Fruit fly (Drosophila melanogaster) whole organism, embryonic: ENCODE measurements around the gene Rbp4.

Source experiments
- Atf-2 ChIP-seq: fragments of 200-800 bp; sonication (Bioruptor generic); optimal IDR thresholded peaks from 2 replicates; lab custom pipeline; 2016; ENCODE audit warnings: missing biosample characterization, missing genetic modification characterization
- CG10321 ChIP-seq: fragments of 200-800 bp; sonication (Bioruptor generic); IDR thresholded peaks from 2 replicates; pipeline ENCODE4 v1.3.6; 2022; ENCODE audit warnings: missing biosample characterization, missing genetic modification characterization
- CG12236 ChIP-seq: fragments of 200-800 bp; sonication (Bioruptor generic); optimal IDR thresholded peaks from 2 replicates; lab custom pipeline; 2016; ENCODE audit warnings: missing biosample characterization, missing genetic modification characterization
- CG13775 ChIP-seq: fragments of 200-800 bp; sonication (Bioruptor generic); optimal IDR thresholded peaks from 3 replicates; lab custom pipeline; 2017; ENCODE audit warnings: missing biosample characterization, mild to moderate bottlenecking, missing genetic modification characterization
- CG15601 ChIP-seq: fragments of 200-800 bp; sonication (Bioruptor generic); optimal IDR thresholded peaks from 3 replicates; lab custom pipeline; 2019; ENCODE audit warnings: missing biosample characterization, mild to moderate bottlenecking, missing genetic modification characterization, moderate library complexity
- CG16779 ChIP-seq: fragments of 200-800 bp; sonication (Bioruptor generic); IDR thresholded peaks from 2 replicates; pipeline ENCODE4 v1.3.6; 2022; ENCODE audit warnings: missing biosample characterization, missing genetic modification characterization
- CG17912 ChIP-seq: fragments of 200-800 bp; sonication (Bioruptor generic); optimal IDR thresholded peaks from 2 replicates; lab custom pipeline; 2018; ENCODE audit warnings: missing biosample characterization, mild to moderate bottlenecking, missing genetic modification characterization
- CG30020 ChIP-seq: fragments of 200-800 bp; optimal IDR thresholded peaks from 2 replicates; lab custom pipeline; 2019; ENCODE audit warnings: missing biosample characterization, mild to moderate bottlenecking, missing genetic modification characterization, moderate library complexity
- CG3163 ChIP-seq: fragments of 200-800 bp; sonication (Bioruptor generic); optimal IDR thresholded peaks from 3 replicates; lab custom pipeline; 2016; ENCODE audit warnings: missing biosample characterization, missing genetic modification characterization
- CG3407 ChIP-seq: fragments of 200-800 bp; sonication (Bioruptor generic); optimal IDR thresholded peaks from 2 replicates; lab custom pipeline; 2018; ENCODE audit warnings: missing biosample characterization, mild to moderate bottlenecking, missing genetic modification characterization
- CG34422 ChIP-seq: fragments of 200-800 bp; sonication (Bioruptor generic); IDR thresholded peaks from 3 replicates; pipeline ENCODE4 v1.3.6; 2022; ENCODE audit warnings: missing biosample characterization, missing genetic modification characterization
- CG42726 ChIP-seq: fragments of 200-800 bp; sonication (Bioruptor generic); IDR thresholded peaks from 2 replicates; pipeline ENCODE4 v1.3.6; 2022; ENCODE audit warnings: missing biosample characterization, missing genetic modification characterization; ENCODE audit not compliant: partially characterized antibody
- CG4282 ChIP-seq: fragments of 200-800 bp; sonication (Bioruptor generic); optimal IDR thresholded peaks from 2 replicates; lab custom pipeline; 2016; ENCODE audit warnings: missing biosample characterization, missing genetic modification characterization
- CG4424 ChIP-seq: fragments of 200-800 bp; sonication (Bioruptor generic); optimal IDR thresholded peaks from 3 replicates; lab custom pipeline; 2016; ENCODE audit warnings: missing biosample characterization, missing genetic modification characterization
- CG6254 ChIP-seq: fragments of 200-800 bp; sonication (Bioruptor generic); optimal IDR thresholded peaks from 3 replicates; lab custom pipeline; 2017; ENCODE audit warnings: mild to moderate bottlenecking, missing biosample characterization, missing genetic modification reagents, missing genetic modification characterization
- CG7963 ChIP-seq: fragments of 200-800 bp; sonication (Bioruptor generic); IDR thresholded peaks from 3 replicates; pipeline ENCODE4 v1.3.6; 2022; ENCODE audit warnings: missing biosample characterization, missing genetic modification characterization; ENCODE audit not compliant: partially characterized antibody
- CG8089 ChIP-seq: fragments of 200-800 bp; sonication (Bioruptor generic); optimal IDR thresholded peaks from 3 replicates; lab custom pipeline; 2016; ENCODE audit warnings: missing biosample characterization, missing genetic modification characterization
- CG8478 ChIP-seq: fragments of >200 bp; optimal IDR thresholded peaks from 2 replicates; lab custom pipeline; 2018
- CG9437 ChIP-seq: fragments of 200-800 bp; sonication (Bioruptor generic); optimal IDR thresholded peaks from 2 replicates; lab custom pipeline; 2018; ENCODE audit warnings: missing biosample characterization, mild to moderate bottlenecking, missing genetic modification characterization
- Chrac-16 ChIP-seq: fragments of 200-800 bp; sonication (Bioruptor generic); optimal IDR thresholded peaks from 3 replicates; lab custom pipeline; 2016; ENCODE audit warnings: missing biosample characterization, missing genetic modification characterization
- Gsc ChIP-seq: fragments of 200-800 bp; sonication (Bioruptor generic); IDR thresholded peaks from 2 replicates; pipeline ENCODE4 v1.3.6; 2022; ENCODE audit warnings: missing biosample characterization, missing genetic modification characterization
- MBD-R2 ChIP-seq: fragments of 200-800 bp; sonication (Bioruptor generic); IDR thresholded peaks from 2 replicates; pipeline ENCODE4 v1.3.6; 2022; ENCODE audit warnings: missing biosample characterization, missing genetic modification characterization
- Ravus ChIP-seq: fragments of 200-800 bp; sonication (Bioruptor generic); IDR thresholded peaks from 2 replicates; pipeline ENCODE4 v1.3.6; 2022; ENCODE audit warnings: missing biosample characterization, missing genetic modification characterization
- Side ChIP-seq: fragments of 200-800 bp; sonication (Bioruptor generic); optimal IDR thresholded peaks from 2 replicates; lab custom pipeline; 2016; ENCODE audit warnings: missing biosample characterization, missing genetic modification characterization
- Sin3A ChIP-seq: fragments of >200 bp; optimal IDR thresholded peaks from 2 replicates; lab custom pipeline; 2018
- Stat92E ChIP-seq, 3 experiments: fragments of >200 bp in 2 of 3; fragments of 200-800 bp in 1 of 3; sonication (Bioruptor generic) in 1 of 3; optimal IDR thresholded peaks; 2 replicates each; lab custom pipeline; 2017 to 2019; ENCODE audit warnings: missing biosample characterization in 3 of 3, missing genetic modification characterization in 3 of 3, mild to moderate bottlenecking in 1 of 3, moderate library complexity in 1 of 3
- Tbp ChIP-seq: fragments of >200 bp; optimal IDR thresholded peaks from 2 replicates; lab custom pipeline; 2018; ENCODE audit warnings: missing biosample characterization, missing genetic modification characterization
- Xbp1 ChIP-seq: fragments of 200-800 bp; sonication (Bioruptor generic); optimal IDR thresholded peaks from 3 replicates; lab custom pipeline; 2016; ENCODE audit warnings: missing biosample characterization, mild to moderate bottlenecking, missing genetic modification characterization
- abd-A ChIP-seq: fragments of 200-800 bp; sonication (Bioruptor generic); optimal IDR thresholded peaks from 3 replicates; lab custom pipeline; 2019; ENCODE audit warnings: missing biosample characterization, mild to moderate bottlenecking, missing genetic modification characterization, moderate library complexity
- bbx ChIP-seq: fragments of 200-800 bp; sonication (Bioruptor generic); IDR thresholded peaks from 2 replicates; pipeline ENCODE4 v1.3.6; 2022; ENCODE audit warnings: missing biosample characterization, missing genetic modification characterization; ENCODE audit not compliant: partially characterized antibody
- chm ChIP-seq: fragments of 200-800 bp; sonication (Bioruptor generic); IDR thresholded peaks from 2 replicates; pipeline ENCODE4 v1.3.6; 2022; ENCODE audit warnings: missing biosample characterization, missing genetic modification characterization
- corto ChIP-seq: fragments of 200-800 bp; sonication (Bioruptor generic); optimal IDR thresholded peaks from 2 replicates; lab custom pipeline; 2016; ENCODE audit warnings: missing biosample characterization, mild to moderate bottlenecking, missing genetic modification characterization, moderate library complexity
- crol ChIP-seq: fragments of 200-800 bp; sonication (Bioruptor generic); IDR thresholded peaks from 2 replicates; pipeline ENCODE4 v1.3.6; 2022; ENCODE audit warnings: missing biosample characterization, missing genetic modification characterization
- ewg ChIP-seq: fragments of 200-800 bp; sonication (Bioruptor generic); optimal IDR thresholded peaks from 3 replicates; lab custom pipeline; 2017; ENCODE audit warnings: mild to moderate bottlenecking, missing biosample characterization, missing genetic modification reagents, missing genetic modification characterization
- gcm2 ChIP-seq: fragments of 200-800 bp; sonication (Bioruptor generic); optimal IDR thresholded peaks from 2 replicates; lab custom pipeline; 2016; ENCODE audit warnings: missing biosample characterization, missing genetic modification characterization
- hb ChIP-seq: fragments of 200-800 bp; sonication (Bioruptor generic); IDR thresholded peaks from 3 replicates; pipeline ENCODE4 v1.3.6; 2022; ENCODE audit warnings: missing biosample characterization, missing genetic modification characterization; ENCODE audit not compliant: partially characterized antibody
- hbn ChIP-seq: fragments of 200-800 bp; sonication (Bioruptor generic); IDR thresholded peaks from 2 replicates; pipeline ENCODE4 v1.3.6; 2022; ENCODE audit warnings: missing biosample characterization, missing genetic modification characterization; ENCODE audit not compliant: partially characterized antibody
- jumu ChIP-seq: fragments of 200-800 bp; sonication (Bioruptor generic); optimal IDR thresholded peaks from 3 replicates; lab custom pipeline; 2016; ENCODE audit warnings: missing biosample characterization, missing genetic modification characterization
- klu ChIP-seq: fragments of 200-800 bp; sonication (Bioruptor generic); IDR thresholded peaks from 2 replicates; pipeline ENCODE4 v1.3.6; 2022; ENCODE audit warnings: missing biosample characterization, missing genetic modification characterization
- org-1 ChIP-seq: fragments of 200-800 bp; sonication (Bioruptor generic); optimal IDR thresholded peaks from 2 replicates; lab custom pipeline; 2017; ENCODE audit warnings: missing biosample characterization, missing genetic modification characterization
- p53 ChIP-seq: fragments of 200-800 bp; sonication (Bioruptor generic); optimal IDR thresholded peaks from 2 replicates; lab custom pipeline; 2016; ENCODE audit warnings: missing biosample characterization, missing genetic modification characterization
- pan ChIP-seq, 4 experiments: fragments of >200 bp in 3 of 4; fragments of 200-800 bp in 1 of 4; sonication (Bioruptor generic) in 1 of 4; optimal IDR thresholded peaks in 3 of 4; IDR thresholded peaks in 1 of 4; 2 replicates each; pipeline versions ENCODE4 v1.3.6 to Lab custom; 2017 to 2022; ENCODE audit warnings: missing biosample characterization in 2 of 4, missing genetic modification characterization in 2 of 4, mixed read lengths in 1 of 4
- row ChIP-seq: fragments of 200-800 bp; sonication (Bioruptor generic); IDR thresholded peaks from 3 replicates; pipeline ENCODE4 v1.3.6; 2022; ENCODE audit warnings: missing biosample characterization, missing genetic modification characterization
- schlank ChIP-seq: fragments of 200-800 bp; sonication (Bioruptor generic); optimal IDR thresholded peaks from 2 replicates; lab custom pipeline; 2018; ENCODE audit warnings: missing biosample characterization, mild to moderate bottlenecking, missing genetic modification characterization
- scrt ChIP-seq: fragments of 200-800 bp; sonication (Bioruptor generic); optimal IDR thresholded peaks from 2 replicates; lab custom pipeline; 2018; ENCODE audit warnings: missing biosample characterization, mild to moderate bottlenecking, missing genetic modification characterization, moderate library complexity
- tll ChIP-seq, 2 experiments: fragments of 200-800 bp in 1 of 2; fragments of >200 bp in 1 of 2; sonication (Bioruptor generic) in 1 of 2; optimal IDR thresholded peaks; 2 replicates each; lab custom pipeline; 2017 to 2019; ENCODE audit warnings: missing biosample characterization in 2 of 2, missing genetic modification characterization in 2 of 2, mild to moderate bottlenecking in 1 of 2, moderate library complexity in 1 of 2

Gene Rbp4

dm6 chr3R:13660924-13661659 lies 4.9 kb upstream of the Rbp4 start, which contains the start of gene B52 (continued):
- TF ChIP-seq jumu (GFP tag; lab: Kevin White, UChicago) = peak; percentile 29
- no peak for TF ChIP-seq scrt (GFP tag; lab: Kevin White, UChicago)
- TF ChIP-seq CG3407 (GFP tag; lab: Kevin White, UChicago) = peak; percentile 50
- TF ChIP-seq org-1 (GFP tag; lab: Kevin White, UChicago) = peak; percentile 44
- peak; percentile 21 for TF ChIP-seq CG4282 (GFP tag; lab: Kevin White, UChicago)
- no peak for TF ChIP-seq Ravus (GFP tag; lab: Robert Waterston, UW)
- TF ChIP-seq Sin3A (lab: Kevin White, UChicago) = peak; percentile 47
- TF ChIP-seq Atf-2 (GFP tag; lab: Kevin White, UChicago) = no peak
- TF ChIP-seq CG9437 (GFP tag; lab: Kevin White, UChicago) = peak; percentile 50
- TF ChIP-seq schlank (tag; lab: Kevin White, UChicago) = peak; percentile 75
- TF ChIP-seq Xbp1 (GFP tag; lab: Kevin White, UChicago) = peak; percentile 35
- no peak for TF ChIP-seq hbn
- TF ChIP-seq CG34422 (GFP tag; lab: Robert Waterston, UW) = peak; percentile 91; the same call in 1 of the 3 replicates
- peak; percentile 27 for TF ChIP-seq CG8089 (GFP tag; lab: Kevin White, UChicago)
- TF ChIP-seq Side (GFP tag; lab: Kevin White, UChicago) = peak; percentile 68
- TF ChIP-seq ewg (GFP tag; lab: Kevin White, UChicago) = peak; percentile 44
- TF ChIP-seq chm = peak; percentile 80; the same call in 1 of the 2 replicates
- TF ChIP-seq Tbp = no peak
- TF ChIP-seq CG16779 (GFP tag; lab: Robert Waterston, UW) = peak; percentile 61
- peak; percentile 1 for TF ChIP-seq CG12236 (GFP tag; lab: Kevin White, UChicago)
- no peak for TF ChIP-seq corto (GFP tag; lab: Kevin White, UChicago)
- peak; percentile 89 for TF ChIP-seq CG30020 (tag; lab: Kevin White, UChicago)

- TF ChIP-seq CG42726 = no peak
- TF ChIP-seq CG15601 = no peak
- no peak for TF ChIP-seq Chrac-16 (GFP tag; lab: Kevin White, UChicago)
- TF ChIP-seq row = peak; percentile 86
- no peak for TF ChIP-seq crol
- 0 out of 2 replicates have a peak, but pooled peaks have one; percentile 9 for TF ChIP-seq bbx (GFP tag; lab: Robert Waterston, UW)
- TF ChIP-seq CG3163 (GFP tag; lab: Kevin White, UChicago) = no peak
- no peak for TF ChIP-seq gcm2 (GFP tag; lab: Kevin White, UChicago)
- no peak for TF ChIP-seq CG10321 (GFP tag; lab: Robert Waterston, UW)
- TF ChIP-seq CG4424 (GFP tag; lab: Kevin White, UChicago) = no peak
- peak; percentile 28; the same call in 1 of the 2 replicates for TF ChIP-seq MBD-R2 (GFP tag; lab: Robert Waterston, UW)
- TF ChIP-seq klu = no peak
- no peak for TF ChIP-seq pan (optimal IDR thresholded peaks at IDR 0.05; lab: Kevin White, UChicago)
- TF ChIP-seq pan (GFP tag; optimal IDR thresholded peaks at IDR 0.05 in 1 of 2, IDR thresholded peaks at IDR 0.05 in 1 of 2) = no peak
- no peak for TF ChIP-seq CG13775 (GFP tag; lab: Kevin White, UChicago)
- TF ChIP-seq abd-A (tag; lab: Kevin White, UChicago) = no peak
- no peak for TF ChIP-seq Stat92E (GFP tag; optimal IDR thresholded peaks at IDR 0.05; lab: Kevin White, UChicago)
- TF ChIP-seq tll (GFP tag; optimal IDR thresholded peaks at IDR 0.05; lab: Kevin White, UChicago) = no peak
- no peak for TF ChIP-seq CG8478 (lab: Kevin White, UChicago)
- no peak for TF ChIP-seq CG6254 (GFP tag; lab: Kevin White, UChicago)
- TF ChIP-seq Gsc (GFP tag; lab: Robert Waterston, UW) = no peak
- peak; percentile 39 for TF ChIP-seq Side (GFP tag; lab: Kevin White, UChicago)
- TF ChIP-seq CG17912 (GFP tag; lab: Kevin White, UChicago) = no peak
- TF ChIP-seq CG7963 (GFP tag; lab: Robert Waterston, UW) = no peak
- TF ChIP-seq hb = no peak
- no peak for TF ChIP-seq p53 (GFP tag; lab: Kevin White, UChicago)
These were observed 3.9 kb upstream of the Rbp4 start, which contains the start of gene Hrb87F for dm6 chr3R:13659865-13660738. Gene Hrb87F, minus strand, starts transcription at chr3R:13660531.
